Worm (Caenorhabditis elegans): Measurements from ENCODE around the gene glr-8.

- TF ChIP-seq flt-1 (GFP tag; IDR thresholded peaks at IDR 0.05), result no peak
- TF ChIP-seq cog-1 (tag; optimal IDR thresholded peaks at IDR 0.05), result no peak
These were observed 45.7 kb upstream of the glr-8 start for ce11 chrX:6460123-6460522.
